Worm (Caenorhabditis elegans) whole organism, early embryonic: ENCODE results near the gene paf-2.

ENCODE experiments used
- aly-1 ChIP-seq: sonication (generic microtip); optimal IDR thresholded peaks from 2 replicates; lab custom pipeline; 2016; ENCODE audit warnings: missing genetic modification characterization, missing compliant biosample characterization
- flt-1 ChIP-seq: fragments of 200-800 bp; sonication (Bioruptor generic); IDR thresholded peaks from 2 replicates; pipeline ENCODE4 v1.3.6; 2022; ENCODE audit warnings: missing genetic modification characterization, missing compliant biosample characterization
- sea-1 ChIP-seq: fragments of 200-800 bp; sonication (Bioruptor generic); conservative IDR thresholded peaks from 2 replicates; pipeline ENCODE4 v1.3.6; 2022; ENCODE audit warnings: missing genetic modification characterization, missing compliant biosample characterization

DNA sequence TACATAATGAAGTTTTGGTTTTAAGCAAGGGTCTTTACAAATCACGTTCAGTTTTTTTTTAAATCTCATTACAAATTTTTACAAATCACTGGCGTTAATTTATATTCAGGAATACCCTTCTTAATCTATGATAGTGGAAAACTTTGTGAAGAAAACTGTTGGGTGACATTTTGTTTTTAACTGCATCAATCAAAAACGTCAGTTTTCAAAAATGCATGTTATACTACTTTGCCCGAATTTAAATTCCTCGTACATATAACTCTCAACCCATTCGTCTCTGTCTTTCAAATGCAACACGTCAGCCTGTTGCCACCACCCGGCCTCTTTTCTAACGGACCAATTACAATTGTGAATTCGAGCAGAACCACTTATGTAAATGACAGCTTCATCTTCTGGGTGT lies 48.6 kb downstream of the paf-2 start, which contains the start of gene hlh-13:
- no peak for TF ChIP-seq sea-1 (GFP tag; lab: Robert Waterston, UW)
- no peak for TF ChIP-seq flt-1
- TF ChIP-seq aly-1 (tag; lab: Kevin White, UChicago), result no peak
